Worm (Caenorhabditis elegans) whole organism, mixed stage, embryonic: ENCODE measurements around the gene R02E12.12.

Source experiments
- M03D4.4 ChIP-seq: sonication (generic microtip); optimal IDR thresholded peaks from 2 replicates; lab custom pipeline; 2017; ENCODE audit warnings: mild to moderate bottlenecking, missing genetic modification characterization, missing compliant biosample characterization
- bed-3 ChIP-seq: fragments of 200-800 bp; sonication (Bioruptor generic); optimal IDR thresholded peaks from 3 replicates; lab custom pipeline; 2018; ENCODE audit warnings: mild to moderate bottlenecking, missing genetic modification characterization, moderate library complexity, missing compliant biosample characterization
- blmp-1 ChIP-seq: fragments of 150-350 bp; optimal IDR thresholded peaks from 2 replicates; lab custom pipeline; 2014; ENCODE audit warnings: missing biosample characterization, missing genetic modification characterization
- ceh-39 ChIP-seq: fragments of 150-350 bp; optimal IDR thresholded peaks from 2 replicates; lab custom pipeline; 2014; ENCODE audit warnings: missing biosample characterization, missing genetic modification characterization
- ceh-43 ChIP-seq: fragments of 200-800 bp; sonication (Bioruptor generic); optimal IDR thresholded peaks from 2 replicates; lab custom pipeline; 2018; ENCODE audit warnings: mild to moderate bottlenecking, missing genetic modification characterization, moderate library complexity, missing compliant biosample characterization
- ceh-83 ChIP-seq: fragments of 200-800 bp; sonication (Bioruptor generic); optimal IDR thresholded peaks from 2 replicates; lab custom pipeline; 2018; ENCODE audit warnings: mild to moderate bottlenecking, missing genetic modification characterization, missing compliant biosample characterization
- ces-1 ChIP-seq: fragments of 150-350 bp; optimal IDR thresholded peaks from 2 replicates; lab custom pipeline; 2014; ENCODE audit warnings: missing biosample characterization, missing genetic modification reagents, missing genetic modification characterization
- cnd-1 ChIP-seq: fragments of 200-800 bp; sonication (Bioruptor generic); optimal IDR thresholded peaks from 2 replicates; lab custom pipeline; 2018; ENCODE audit warnings: mild to moderate bottlenecking, missing genetic modification characterization, missing compliant biosample characterization
- drap-1 ChIP-seq: fragments of 200-800 bp; sonication (Bioruptor generic); optimal IDR thresholded peaks from 3 replicates; lab custom pipeline; 2018; ENCODE audit warnings: mild to moderate bottlenecking, missing genetic modification characterization, missing compliant biosample characterization
- elt-1 ChIP-seq: sonication (generic microtip); optimal IDR thresholded peaks from 2 replicates; lab custom pipeline; 2017; ENCODE audit warnings: missing genetic modification characterization, mild to moderate bottlenecking, missing compliant biosample characterization, antibody characterized with exemption, moderate library complexity, borderline replicate concordance; ENCODE audit not compliant: insufficient read depth
- flh-1 ChIP-seq: fragments of 200-800 bp; sonication (Bioruptor generic); optimal IDR thresholded peaks from 2 replicates; lab custom pipeline; 2018; ENCODE audit warnings: mild to moderate bottlenecking, missing genetic modification characterization, moderate library complexity, missing compliant biosample characterization
- ham-2 ChIP-seq: fragments of 200-800 bp; sonication (Bioruptor generic); optimal IDR thresholded peaks from 2 replicates; lab custom pipeline; 2018; ENCODE audit warnings: mild to moderate bottlenecking, missing genetic modification characterization, missing compliant biosample characterization
- hlh-1 ChIP-seq: fragments of 150-350 bp; optimal IDR thresholded peaks from 2 replicates; lab custom pipeline; 2014; ENCODE audit warnings: missing biosample characterization, missing genetic modification reagents, missing genetic modification characterization
- lin-32 ChIP-seq: fragments of 200-800 bp; sonication (Bioruptor generic); optimal IDR thresholded peaks from 2 replicates; lab custom pipeline; 2018; ENCODE audit warnings: mild to moderate bottlenecking, missing genetic modification characterization, missing compliant biosample characterization
- lsy-2 ChIP-seq: fragments of 150-350 bp; optimal IDR thresholded peaks from 2 replicates; lab custom pipeline; 2014; ENCODE audit warnings: missing biosample characterization, missing genetic modification characterization
- mab-5 ChIP-seq: fragments of 150-350 bp; optimal IDR thresholded peaks from 2 replicates; lab custom pipeline; 2014; ENCODE audit warnings: missing biosample characterization, missing genetic modification characterization
- mep-1 ChIP-seq: fragments of 150-350 bp; optimal IDR thresholded peaks from 2 replicates; lab custom pipeline; 2017; ENCODE audit warnings: missing biosample characterization, missing genetic modification reagents, missing genetic modification characterization, inconsistent platforms
- nhr-12 ChIP-seq: fragments of 150-350 bp; optimal IDR thresholded peaks from 2 replicates; lab custom pipeline; 2014; ENCODE audit warnings: missing biosample characterization, missing genetic modification characterization
- nhr-2 ChIP-seq: fragments of 150-350 bp; optimal IDR thresholded peaks from 2 replicates; lab custom pipeline; 2014; ENCODE audit warnings: missing biosample characterization, missing genetic modification characterization
- nhr-237 ChIP-seq: fragments of 150-350 bp; optimal IDR thresholded peaks from 2 replicates; lab custom pipeline; 2014; ENCODE audit warnings: missing biosample characterization, missing genetic modification characterization
- nhr-28 ChIP-seq: fragments of 150-350 bp; optimal IDR thresholded peaks from 2 replicates; lab custom pipeline; 2014; ENCODE audit warnings: missing biosample characterization, missing genetic modification characterization
- pha-4 ChIP-seq: fragments of 150-350 bp; optimal IDR thresholded peaks from 2 replicates; lab custom pipeline; 2018; ENCODE audit warnings: missing biosample characterization, missing genetic modification reagents, missing genetic modification characterization
- sem-2 ChIP-seq: fragments of 200-800 bp; sonication (Bioruptor generic); optimal IDR thresholded peaks from 2 replicates; lab custom pipeline; 2018; ENCODE audit warnings: mild to moderate bottlenecking, missing genetic modification characterization, missing compliant biosample characterization
- snpc-4 ChIP-seq: fragments of 150-350 bp; optimal IDR thresholded peaks from 2 replicates; lab custom pipeline; 2014; ENCODE audit warnings: missing biosample characterization, missing genetic modification characterization
- sptf-1 ChIP-seq: sonication (generic microtip); optimal IDR thresholded peaks from 2 replicates; lab custom pipeline; 2017; ENCODE audit warnings: mild to moderate bottlenecking, missing genetic modification characterization, moderate library complexity, missing compliant biosample characterization
- tbx-8 ChIP-seq: fragments of 200-800 bp; sonication (Bioruptor generic); optimal IDR thresholded peaks from 2 replicates; lab custom pipeline; 2018; ENCODE audit warnings: mild to moderate bottlenecking, missing genetic modification characterization, moderate library complexity, missing compliant biosample characterization
- unc-120 ChIP-seq: sonication (generic microtip); optimal IDR thresholded peaks from 2 replicates; lab custom pipeline; 2017; ENCODE audit warnings: missing genetic modification characterization, missing compliant biosample characterization; ENCODE audit not compliant: poor library complexity, severe bottlenecking
- unc-39 ChIP-seq: fragments of 150-350 bp; optimal IDR thresholded peaks from 2 replicates; lab custom pipeline; 2014; ENCODE audit warnings: missing biosample characterization, missing genetic modification characterization
- unc-62 ChIP-seq: fragments of 150-350 bp; optimal IDR thresholded peaks from 2 replicates; lab custom pipeline; 2014; ENCODE audit warnings: missing biosample characterization, missing genetic modification reagents, missing genetic modification characterization
- zip-8 ChIP-seq: fragments of 150-350 bp; optimal IDR thresholded peaks from 2 replicates; lab custom pipeline; 2014; ENCODE audit warnings: missing biosample characterization, missing genetic modification characterization
- ztf-11 ChIP-seq: fragments of 150-350 bp; optimal IDR thresholded peaks from 2 replicates; lab custom pipeline; 2014; ENCODE audit warnings: missing biosample characterization, missing genetic modification characterization

Gene R02E12.12

ce11 chrX:3997040-3997439 lies 6.3 kb upstream of the R02E12.12 start, which contains the start of gene R02E12.5:
Gene R02E12.5 (plus strand): TSS chrX:3997340.
- no peak for TF ChIP-seq elt-1

DNA sequence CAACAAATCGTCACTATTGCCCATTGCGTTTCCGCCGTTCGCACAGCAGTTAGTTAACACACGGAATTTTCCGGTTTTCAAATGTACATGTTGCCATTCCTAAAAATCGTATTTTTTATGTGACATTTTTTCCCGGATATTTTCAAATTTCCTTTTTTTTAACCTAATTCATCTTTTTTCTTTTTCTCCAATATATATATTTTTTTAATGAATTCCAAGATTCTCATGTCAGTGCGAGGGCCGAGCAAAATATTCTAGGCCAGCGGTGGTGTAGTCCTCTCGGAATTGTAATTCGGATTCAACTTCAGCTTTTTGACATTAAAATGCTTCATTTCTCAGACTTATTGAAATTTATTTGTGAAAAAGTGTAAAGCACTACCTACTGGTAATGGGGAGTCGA lies 1.7 kb downstream of the R02E12.12 start, which contains the start of gene R02E12.4:
R02E12.4 (plus strand) TSS at position 301 of the 400 bp plus-strand sequence.
- TF ChIP-seq sptf-1 (tag; lab: Kevin White, UChicago): no peak
- TF ChIP-seq, all 35 proteins: peak for 0

ce11 chrX:4006966-4007365 lies 3.6 kb downstream of the R02E12.12 start:
- no peak for TF ChIP-seq nhr-2 (tag; lab: Kevin White, UChicago)
- no peak for TF ChIP-seq zip-8 (tag; lab: Kevin White, UChicago)
- TF ChIP-seq lsy-2 (tag; lab: Kevin White, UChicago): no peak
- no peak for TF ChIP-seq ceh-83 (GFP tag; lab: Kevin White, UChicago)
- TF ChIP-seq pha-4: no peak
- no peak for TF ChIP-seq blmp-1 (tag; lab: Kevin White, UChicago)
- no peak for TF ChIP-seq unc-39 (tag; lab: Kevin White, UChicago)
- TF ChIP-seq sem-2: no peak
- TF ChIP-seq mep-1 (tag; lab: Kevin White, UChicago): no peak
- no peak for TF ChIP-seq lin-32 (GFP tag; lab: Kevin White, UChicago)
- no peak for TF ChIP-seq tbx-8
- TF ChIP-seq mab-5 (tag; lab: Kevin White, UChicago): no peak
- TF ChIP-seq ceh-43: no peak
- TF ChIP-seq snpc-4: no peak
- TF ChIP-seq, all 35 proteins: peak for 0

ce11 chrX:4007724-4008123 lies 4.4 kb downstream of the R02E12.12 start:
- TF ChIP-seq nhr-12 (tag; lab: Kevin White, UChicago): no peak
- no peak for TF ChIP-seq sem-2
- TF ChIP-seq elt-1: no peak
- no peak for TF ChIP-seq tbx-8
- no peak for TF ChIP-seq bed-3 (GFP tag; lab: Kevin White, UChicago)
- TF ChIP-seq blmp-1 (tag; lab: Kevin White, UChicago): no peak
- no peak for TF ChIP-seq mab-5 (tag; lab: Kevin White, UChicago)

ce11 chrX:4008922-4009321 lies 5.6 kb downstream of the R02E12.12 start:
- TF ChIP-seq ham-2 (GFP tag; lab: Kevin White, UChicago): no peak
- no peak for TF ChIP-seq hlh-1
- no peak for TF ChIP-seq zip-8 (tag; lab: Kevin White, UChicago)
- no peak for TF ChIP-seq ztf-11 (tag; lab: Kevin White, UChicago)
- TF ChIP-seq drap-1 (GFP tag; lab: Kevin White, UChicago): no peak
- TF ChIP-seq mep-1 (tag; lab: Kevin White, UChicago): no peak
- no peak for TF ChIP-seq M03D4.4 (tag; lab: Kevin White, UChicago)
- TF ChIP-seq pha-4: no peak
- no peak for TF ChIP-seq unc-62 (GFP tag; lab: Kevin White, UChicago)
- no peak for TF ChIP-seq nhr-12 (tag; lab: Kevin White, UChicago)
- TF ChIP-seq blmp-1 (tag; lab: Kevin White, UChicago): no peak
- no peak for TF ChIP-seq ces-1 (GFP tag; lab: Kevin White, UChicago)
- TF ChIP-seq unc-120 (tag; lab: Kevin White, UChicago): no peak
- TF ChIP-seq nhr-28 (tag; lab: Kevin White, UChicago): no peak
- no peak for TF ChIP-seq flh-1
- no peak for TF ChIP-seq unc-39 (tag; lab: Kevin White, UChicago)
- no peak for TF ChIP-seq tbx-8
- TF ChIP-seq ceh-83 (GFP tag; lab: Kevin White, UChicago): no peak
- no peak for TF ChIP-seq ceh-39 (tag; lab: Kevin White, UChicago)

DNA sequence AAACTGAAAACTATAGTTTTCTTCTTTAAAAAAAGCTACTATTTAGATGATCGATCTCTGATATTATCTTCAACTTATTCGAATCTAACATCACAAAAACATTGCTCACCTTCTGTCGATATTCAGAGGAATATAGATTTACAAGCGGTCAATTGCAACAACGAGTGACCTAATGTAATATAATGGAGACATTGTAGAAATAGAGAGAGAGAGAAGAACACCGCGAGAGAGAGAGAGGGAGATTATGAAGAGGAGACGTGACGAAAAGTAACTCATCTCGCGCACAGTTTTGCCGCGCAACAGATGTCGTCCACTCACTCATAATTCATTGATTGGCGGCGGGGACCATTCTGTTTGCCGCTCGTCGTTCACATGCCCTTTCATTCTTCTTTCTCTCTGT lies 7.1 kb downstream of the R02E12.12 start:
- peak; percentile 35 for TF ChIP-seq cnd-1 (tag; lab: Kevin White, UChicago)
- TF ChIP-seq lin-32 (GFP tag; lab: Kevin White, UChicago): peak; percentile 46
- peak; percentile 65 for TF ChIP-seq ces-1 (GFP tag; lab: Kevin White, UChicago)
- peak; percentile 54 for TF ChIP-seq hlh-1
- peak; percentile 73 for TF ChIP-seq nhr-2 (tag; lab: Kevin White, UChicago)
- TF ChIP-seq sptf-1 (tag; lab: Kevin White, UChicago): no peak
- peak; percentile 27 for TF ChIP-seq ceh-39 (tag; lab: Kevin White, UChicago)
- TF ChIP-seq nhr-237: no peak
